Worm (Caenorhabditis elegans): ENCODE measurements around the gene C06G3.3.
A peak's percentile ranks its signal among the peaks of the same experiment; 100 is the strongest.

The C06G3.3 gene

DNA sequence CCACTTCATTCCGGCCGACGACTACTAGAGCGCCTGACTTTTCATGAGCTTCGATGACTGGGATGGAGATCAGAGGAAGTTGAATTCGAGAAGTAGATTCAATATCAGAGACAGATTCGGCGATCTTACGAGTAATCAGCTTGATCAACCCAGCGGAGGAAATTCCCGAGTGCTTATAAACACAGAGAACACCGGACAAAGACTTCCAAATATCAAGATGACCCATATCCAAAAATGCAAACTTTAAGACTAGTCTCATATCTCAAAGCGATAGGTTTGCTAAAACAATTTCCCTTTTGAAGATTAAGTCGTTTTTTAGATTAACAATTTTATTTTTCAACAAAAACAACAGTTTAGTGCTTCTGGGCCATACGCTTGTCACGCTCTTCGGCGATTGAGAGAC is 47.5 kb downstream of the C06G3.3 start, which contains the start of gene Y43B11AR.3:
Y43B11AR.3 (minus strand) TSS at position 335 of the 403 bp plus-strand sequence.
- TF ChIP-seq nhr-90 (tag; optimal IDR thresholded peaks at IDR 0.05; ENCODE audit: poor library complexity), result peak; percentile 34
- no peak for TF ChIP-seq zip-4 (GFP tag; optimal IDR thresholded peaks at IDR 0.05)
- TF ChIP-seq lsy-2 (tag; optimal IDR thresholded peaks at IDR 0.05), result peak in 1 of 2 experiments; percentile 14
- TF ChIP-seq nhr-71 (tag; optimal IDR thresholded peaks at IDR 0.05), result peak; percentile 46
- peak; percentile 56 for TF ChIP-seq nhr-85 (tag)
- no peak for TF ChIP-seq dpl-1 (GFP tag; optimal IDR thresholded peaks at IDR 0.05)
- peak; percentile 9 to 12 for TF ChIP-seq efl-1 (optimal IDR thresholded peaks at IDR 0.05)
- peak in 1 of 2 experiments; percentile 22 for TF ChIP-seq efl-1 (GFP tag; optimal IDR thresholded peaks at IDR 0.05 in 1 of 2)
- peak; percentile 44 for TF ChIP-seq fos-1 (tag; optimal IDR thresholded peaks at IDR 0.05)
- peak; percentile 78 for TF ChIP-seq aly-2 (tag; optimal IDR thresholded peaks at IDR 0.05)
- no peak for TF ChIP-seq lin-35 (GFP tag; optimal IDR thresholded peaks at IDR 0.05)
- peak; percentile 30 for TF ChIP-seq rnt-1 (tag; optimal IDR thresholded peaks at IDR 0.05)
- peak; percentile 8 for TF ChIP-seq nhr-47 (tag; optimal IDR thresholded peaks at IDR 0.05)
- peak; percentile 49 for TF ChIP-seq ama-1 (optimal IDR thresholded peaks at IDR 0.05)

DNA sequence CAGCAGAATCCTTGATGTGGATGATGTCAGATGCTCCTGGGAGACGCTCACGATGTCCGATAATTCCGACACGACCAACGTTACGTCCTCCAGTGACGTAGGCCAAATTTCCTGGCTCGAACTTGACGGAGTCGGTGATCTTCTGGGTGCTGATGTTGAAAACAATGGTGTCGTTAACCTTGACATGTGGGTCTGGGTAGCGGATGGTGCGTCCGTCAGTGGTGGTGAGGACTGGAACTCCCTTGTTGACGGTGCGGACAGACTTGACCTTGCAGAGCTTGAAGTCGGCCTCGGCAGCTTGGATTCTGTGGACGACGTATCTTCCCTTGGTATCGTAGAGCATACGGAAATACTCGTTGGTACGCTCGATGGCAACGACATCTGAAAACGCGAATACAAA is 48.1 kb downstream of the C06G3.3 start:
- no peak for TF ChIP-seq ama-1 (optimal IDR thresholded peaks at IDR 0.05)
- TF ChIP-seq C04F5.9 (tag; optimal IDR thresholded peaks at IDR 0.05), result no peak
- TF ChIP-seq unc-130 (tag; optimal IDR thresholded peaks at IDR 0.05), result no peak
- TF ChIP-seq hlh-4 (tag; optimal IDR thresholded peaks at IDR 0.05), result no peak
- no peak for TF ChIP-seq lir-3 (tag; optimal IDR thresholded peaks at IDR 0.05; ENCODE audit: poor library complexity)
- TF ChIP-seq egl-13 (tag; optimal IDR thresholded peaks at IDR 0.05), result no peak
- no peak for TF ChIP-seq zip-4 (GFP tag; optimal IDR thresholded peaks at IDR 0.05)
- no peak for TF ChIP-seq efl-3 (GFP tag; optimal IDR thresholded peaks at IDR 0.05)
- TF ChIP-seq C34B4.2 (tag; optimal IDR thresholded peaks at IDR 0.05), result no peak
- no peak for TF ChIP-seq nhr-12 (tag; optimal IDR thresholded peaks at IDR 0.05)

DNA sequence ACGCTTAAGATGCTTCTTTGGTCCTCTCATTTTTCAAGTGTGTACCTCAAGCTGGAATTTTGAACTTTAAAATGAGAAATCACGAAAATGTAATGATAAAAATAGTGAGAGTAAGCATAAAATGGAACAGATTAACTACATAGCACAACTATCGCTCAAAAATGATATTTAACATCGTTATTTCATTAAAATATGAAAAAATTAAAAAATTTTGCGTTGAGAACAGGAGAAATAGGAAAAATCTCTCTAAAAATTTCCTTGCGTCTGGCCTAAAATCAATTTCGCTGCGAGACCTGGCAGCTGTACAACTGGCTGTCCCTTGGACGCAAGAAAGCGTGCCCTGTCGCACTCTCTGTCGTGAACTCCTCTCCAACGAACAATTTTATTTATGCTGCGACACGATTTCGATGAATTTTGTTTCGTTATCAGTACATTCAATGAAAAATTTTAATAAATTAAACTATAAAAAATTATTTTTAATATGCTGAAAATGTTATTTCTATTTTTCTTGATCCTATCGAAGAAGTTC is 48.8 kb downstream of the C06G3.3 start, which contains the start of gene rps-4:
rps-4 (minus strand) TSS at position 51 of the 529 bp plus-strand sequence.
- peak; percentile 83 for TF ChIP-seq unc-86 (tag; optimal IDR thresholded peaks at IDR 0.05)
- TF ChIP-seq rnt-1 (tag; optimal IDR thresholded peaks at IDR 0.05), result peak; percentile 94
- TF ChIP-seq snpc-4 (tag; optimal IDR thresholded peaks at IDR 0.05), result peak; percentile 81
- peak; percentile 71 for TF ChIP-seq nhr-237 (tag; optimal IDR thresholded peaks at IDR 0.05)
- TF ChIP-seq nhr-20 (tag; optimal IDR thresholded peaks at IDR 0.05), result peak; percentile 93
- no peak for TF ChIP-seq sptf-1 (tag; optimal IDR thresholded peaks at IDR 0.05)
- no peak for TF ChIP-seq hlh-17 (GFP tag; optimal IDR thresholded peaks at IDR 0.05; ENCODE audit: borderline replicate concordance)
- TF ChIP-seq nhr-19 (GFP tag; conservative IDR thresholded peaks at IDR 0.05), result peak; percentile 94
- TF ChIP-seq ceh-88 (GFP tag; IDR thresholded peaks at IDR 0.05), result peak; percentile 77
- no peak for TF ChIP-seq nhr-12 (tag; optimal IDR thresholded peaks at IDR 0.05)
- peak; percentile 26 for TF ChIP-seq fkh-4 (tag; optimal IDR thresholded peaks at IDR 0.05; ENCODE audit: borderline replicate concordance)
- peak; percentile 90 for TF ChIP-seq isw-1 (GFP tag; IDR thresholded peaks at IDR 0.05)
- TF ChIP-seq egl-27 (tag; optimal IDR thresholded peaks at IDR 0.05), result no peak
- TF ChIP-seq blmp-1 (tag; optimal IDR thresholded peaks at IDR 0.05), result peak; percentile 69
- TF ChIP-seq efl-1 (optimal IDR thresholded peaks at IDR 0.05), result peak; percentile 88 to 91
- TF ChIP-seq efl-1 (GFP tag; optimal IDR thresholded peaks at IDR 0.05 in 1 of 2), result peak; percentile 83 to 97
- peak; percentile 80 for TF ChIP-seq grh-1 (GFP tag; IDR thresholded peaks at IDR 0.05)
- TF ChIP-seq nhr-71 (tag; optimal IDR thresholded peaks at IDR 0.05), result peak; percentile 95
- peak; percentile 95 for TF ChIP-seq C16A3.4 (tag; optimal IDR thresholded peaks at IDR 0.05)
- TF ChIP-seq zag-1 (tag; optimal IDR thresholded peaks at IDR 0.05), result no peak
- TF ChIP-seq tbx-2 (tag; optimal IDR thresholded peaks at IDR 0.05), result peak; percentile 92
- TF ChIP-seq pag-3 (tag; optimal IDR thresholded peaks at IDR 0.05; ENCODE audit: borderline replicate concordance, insufficient read depth), result no peak
- TF ChIP-seq nhr-47 (tag; optimal IDR thresholded peaks at IDR 0.05), result peak; percentile 92
- TF ChIP-seq zip-4 (GFP tag; optimal IDR thresholded peaks at IDR 0.05), result peak; percentile 45
- peak; percentile 62 for TF ChIP-seq C04F5.9 (tag; optimal IDR thresholded peaks at IDR 0.05)
- peak; percentile 51 for TF ChIP-seq mef-2 (tag; optimal IDR thresholded peaks at IDR 0.05)
- no peak for TF ChIP-seq hlh-4 (tag; optimal IDR thresholded peaks at IDR 0.05)
- peak; percentile 98 for TF ChIP-seq lin-15B (tag; optimal IDR thresholded peaks at IDR 0.05)
- no peak for TF ChIP-seq nhr-84 (tag; optimal IDR thresholded peaks at IDR 0.05)
- TF ChIP-seq ztf-4 (tag; optimal IDR thresholded peaks at IDR 0.05), result peak; percentile 54
- peak; percentile 80 for TF ChIP-seq dsc-1 (tag; optimal IDR thresholded peaks at IDR 0.05)
- no peak for TF ChIP-seq nhr-76 (tag; optimal IDR thresholded peaks at IDR 0.05)
- peak; percentile 91 for TF ChIP-seq swsn-7 (tag; optimal IDR thresholded peaks at IDR 0.05)
- peak; percentile 91 to 93 for TF ChIP-seq lin-35 (GFP tag; optimal IDR thresholded peaks at IDR 0.05)
- no peak for TF ChIP-seq mab-9 (GFP tag; IDR thresholded peaks at IDR 0.05)

Data from whole organism, L1 larva.